1 fruit fly cellular context compared by ENCODE assay signal in the genomic region with DNA sequence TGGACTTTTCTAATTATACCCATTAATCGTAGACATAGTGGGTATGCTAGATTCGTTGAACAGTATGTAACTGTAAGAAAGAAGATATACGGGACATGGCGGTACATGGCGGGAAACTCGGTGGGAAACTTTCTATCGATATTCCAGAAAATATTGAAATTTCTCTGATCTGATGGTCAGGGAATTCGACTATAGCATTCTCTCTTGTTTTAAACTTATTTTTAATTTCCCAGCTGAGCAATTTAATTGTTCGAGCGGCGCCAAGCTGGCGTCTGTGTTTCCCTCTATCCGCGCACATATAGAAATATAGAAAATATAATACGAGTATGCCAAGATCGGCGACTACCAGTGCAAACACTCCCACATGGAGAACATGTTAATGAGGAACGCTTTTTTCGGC.
TF ChIP-seq lines count a peak whose summit lies in the region.

No protein-coding gene starts in this region.

TF ChIP-seq in whole organism, embryonic, 481 proteins besides CTCF, POLR2A, EP300 and RAD21 (continued from another document and continues in another):
- no peak for TF ChIP-seq CG1792 (GFP tag; optimal IDR thresholded peaks at IDR 0.05; lab: Kevin White, UChicago)
- TF ChIP-seq CG14860 (GFP tag; IDR thresholded peaks at IDR 0.05; lab: Robert Waterston, UW; ENCODE audit: partially characterized antibody), result no peak
- no peak for TF ChIP-seq eyg (GFP tag; optimal IDR thresholded peaks at IDR 0.05; lab: Kevin White, UChicago)
- no peak for TF ChIP-seq Nf-YA (GFP tag; IDR thresholded peaks at IDR 0.05; lab: Robert Waterston, UW)
- TF ChIP-seq shn (GFP tag; optimal IDR thresholded peaks at IDR 0.05; lab: Kevin White, UChicago), result peak; percentile 29
- no peak for TF ChIP-seq aop (GFP tag; IDR thresholded peaks at IDR 0.05; lab: Robert Waterston, UW)
- no peak for TF ChIP-seq Doc2 (GFP tag; IDR thresholded peaks at IDR 0.05; lab: Robert Waterston, UW)
- TF ChIP-seq pb (GFP tag; optimal IDR thresholded peaks at IDR 0.05; lab: Kevin White, UChicago), result no peak
- no peak for TF ChIP-seq CG3407 (GFP tag; optimal IDR thresholded peaks at IDR 0.05; lab: Kevin White, UChicago)
- TF ChIP-seq Dip3 (GFP tag; optimal IDR thresholded peaks at IDR 0.05; lab: Kevin White, UChicago), result peak; percentile 54
- no peak for TF ChIP-seq Hsf (GFP tag; optimal IDR thresholded peaks at IDR 0.05; lab: Kevin White, UChicago)
- TF ChIP-seq CrebB (tag; optimal IDR thresholded peaks at IDR 0.05; lab: Kevin White, UChicago), result no peak
- TF ChIP-seq CG14441 (GFP tag; IDR thresholded peaks at IDR 0.05; lab: Robert Waterston, UW), result 0 out of 2 replicates have a peak, but pooled peaks have one; percentile 10
- peak; percentile 71 for TF ChIP-seq CG12769 (tag; optimal IDR thresholded peaks at IDR 0.05; lab: Kevin White, UChicago)
- no peak for TF ChIP-seq kni (GFP tag; optimal IDR thresholded peaks at IDR 0.05; lab: Kevin White, UChicago)
- peak; percentile 21; the same call in 1 of the 2 replicates for TF ChIP-seq H2.0 (GFP tag; IDR thresholded peaks at IDR 0.05; lab: Robert Waterston, UW)
- no peak for TF ChIP-seq Six4 (GFP tag; optimal IDR thresholded peaks at IDR 0.05; lab: Kevin White, UChicago)
- TF ChIP-seq chn (GFP tag; optimal IDR thresholded peaks at IDR 0.05; lab: Kevin White, UChicago), result no peak
- TF ChIP-seq Myb (GFP tag; optimal IDR thresholded peaks at IDR 0.05; lab: Kevin White, UChicago), result peak; percentile 31
- TF ChIP-seq CG31388 (GFP tag; optimal IDR thresholded peaks at IDR 0.05; lab: Kevin White, UChicago), result no peak
- no peak for TF ChIP-seq Abd-B (GFP tag; optimal IDR thresholded peaks at IDR 0.05; lab: Kevin White, UChicago)
- no peak for TF ChIP-seq CG6254 (GFP tag; optimal IDR thresholded peaks at IDR 0.05; lab: Kevin White, UChicago)
- TF ChIP-seq zfh2 (GFP tag; optimal IDR thresholded peaks at IDR 0.05; lab: Kevin White, UChicago), result peak; percentile 60
- no peak for TF ChIP-seq CG3838 (GFP tag; optimal IDR thresholded peaks at IDR 0.05; lab: Kevin White, UChicago)
- TF ChIP-seq dpn (GFP tag; optimal IDR thresholded peaks at IDR 0.05; lab: Kevin White, UChicago), result peak in 1 of 2 experiments; percentile 28
- peak; percentile 26; the same call in 1 of the 2 replicates for TF ChIP-seq al (GFP tag; IDR thresholded peaks at IDR 0.05; lab: Robert Waterston, UW)
- TF ChIP-seq luna (GFP tag; optimal IDR thresholded peaks at IDR 0.05; lab: Kevin White, UChicago), result no peak
- no peak for TF ChIP-seq CG2712 (tag; optimal IDR thresholded peaks at IDR 0.05; lab: Kevin White, UChicago)
- no peak for TF ChIP-seq dmrt11E (tag; optimal IDR thresholded peaks at IDR 0.05; lab: Kevin White, UChicago)
- no peak for TF ChIP-seq stc (GFP tag; IDR thresholded peaks at IDR 0.05; lab: Robert Waterston, UW)
- TF ChIP-seq CG12155 (GFP tag; optimal IDR thresholded peaks at IDR 0.05; lab: Kevin White, UChicago), result peak; percentile 29
- no peak for TF ChIP-seq org-1 (GFP tag; optimal IDR thresholded peaks at IDR 0.05; lab: Kevin White, UChicago)
- TF ChIP-seq TFAM (GFP tag; optimal IDR thresholded peaks at IDR 0.05; lab: Kevin White, UChicago), result no peak
- peak; percentile 44 for TF ChIP-seq CG3281 (GFP tag; optimal IDR thresholded peaks at IDR 0.05; lab: Kevin White, UChicago)
- TF ChIP-seq CG6813 (GFP tag; optimal IDR thresholded peaks at IDR 0.05; lab: Kevin White, UChicago), result no peak
- no peak for TF ChIP-seq Hand (GFP tag; optimal IDR thresholded peaks at IDR 0.05; lab: Kevin White, UChicago)
- TF ChIP-seq lbe (GFP tag; optimal IDR thresholded peaks at IDR 0.05; lab: Kevin White, UChicago), result no peak
- TF ChIP-seq CG8765 (GFP tag; IDR thresholded peaks at IDR 0.05; lab: Robert Waterston, UW), result no peak
- TF ChIP-seq CG16863 (GFP tag; optimal IDR thresholded peaks at IDR 0.05; lab: Kevin White, UChicago), result peak; percentile 28
- TF ChIP-seq CG6175 (GFP tag; IDR thresholded peaks at IDR 0.05; lab: Robert Waterston, UW), result no peak
- no peak for TF ChIP-seq BEAF-32 (GFP tag; optimal IDR thresholded peaks at IDR 0.05; lab: Kevin White, UChicago)
- no peak for TF ChIP-seq CG12299 (tag; optimal IDR thresholded peaks at IDR 0.05; lab: Kevin White, UChicago)
- no peak for TF ChIP-seq psq (GFP tag; optimal IDR thresholded peaks at IDR 0.05; lab: Kevin White, UChicago)
- no peak for TF ChIP-seq HLH3B (GFP tag; IDR thresholded peaks at IDR 0.05; lab: Robert Waterston, UW)
- no peak for TF ChIP-seq Sry-β (GFP tag; optimal IDR thresholded peaks at IDR 0.05; lab: Kevin White, UChicago)
- no peak for TF ChIP-seq CG10565 (GFP tag; optimal IDR thresholded peaks at IDR 0.05; lab: Kevin White, UChicago)
- TF ChIP-seq Stat92E (GFP tag; optimal IDR thresholded peaks at IDR 0.05; lab: Kevin White, UChicago), result no peak
- no peak for TF ChIP-seq Blimp-1 (GFP tag; optimal IDR thresholded peaks at IDR 0.05; lab: Kevin White, UChicago)
- no peak for TF ChIP-seq Rx (GFP tag; IDR thresholded peaks at IDR 0.05; lab: Robert Waterston, UW)
- no peak for TF ChIP-seq HmgZ (tag; optimal IDR thresholded peaks at IDR 0.05; lab: Kevin White, UChicago)
- no peak for TF ChIP-seq zen (tag; optimal IDR thresholded peaks at IDR 0.05; lab: Kevin White, UChicago)
- 0 out of 2 replicates have a peak, but pooled peaks have one; percentile 16 for TF ChIP-seq CG32767 (GFP tag; IDR thresholded peaks at IDR 0.05; lab: Robert Waterston, UW)
- no peak for TF ChIP-seq CG4282 (GFP tag; optimal IDR thresholded peaks at IDR 0.05; lab: Kevin White, UChicago)
- TF ChIP-seq CG1529 (GFP tag; optimal IDR thresholded peaks at IDR 0.05; lab: Kevin White, UChicago), result no peak
- TF ChIP-seq tio (GFP tag; optimal IDR thresholded peaks at IDR 0.05; lab: Kevin White, UChicago), result peak; percentile 8
- no peak for TF ChIP-seq CG4730 (GFP tag; IDR thresholded peaks at IDR 0.05; lab: Robert Waterston, UW)
- no peak for TF ChIP-seq cg (GFP tag; optimal IDR thresholded peaks at IDR 0.05; lab: Kevin White, UChicago)
- peak; percentile 62 for TF ChIP-seq D19B (GFP tag; optimal IDR thresholded peaks at IDR 0.05; lab: Kevin White, UChicago)
- TF ChIP-seq CG7271 (tag; optimal IDR thresholded peaks at IDR 0.05; lab: Kevin White, UChicago), result no peak
- no peak for TF ChIP-seq CG11456 (GFP tag; IDR thresholded peaks at IDR 0.05; lab: Robert Waterston, UW)
- TF ChIP-seq CG12219 (GFP tag; optimal IDR thresholded peaks at IDR 0.05; lab: Kevin White, UChicago), result no peak
- no peak for TF ChIP-seq Bgb (GFP tag; IDR thresholded peaks at IDR 0.05; lab: Robert Waterston, UW; ENCODE audit: partially characterized antibody)
- no peak for TF ChIP-seq Elba2 (GFP tag; optimal IDR thresholded peaks at IDR 0.05; lab: Kevin White, UChicago)
- no peak for TF ChIP-seq NFAT (GFP tag; IDR thresholded peaks at IDR 0.05; lab: Robert Waterston, UW)
- no peak for TF ChIP-seq CG2199 (GFP tag; IDR thresholded peaks at IDR 0.05; lab: Robert Waterston, UW)
- no peak for TF ChIP-seq lov (optimal IDR thresholded peaks at IDR 0.05; lab: Kevin White, UChicago)
- TF ChIP-seq lov (GFP tag; IDR thresholded peaks at IDR 0.05; lab: Robert Waterston, UW), result no peak
- TF ChIP-seq C15 (GFP tag; IDR thresholded peaks at IDR 0.05; lab: Robert Waterston, UW), result no peak
- TF ChIP-seq CG34224 (GFP tag; IDR thresholded peaks at IDR 0.05; lab: Robert Waterston, UW; ENCODE audit: partially characterized antibody), result no peak
- TF ChIP-seq gce (GFP tag; IDR thresholded peaks at IDR 0.05; lab: Robert Waterston, UW), result no peak
- no peak for TF ChIP-seq CG11398 (GFP tag; optimal IDR thresholded peaks at IDR 0.05; lab: Kevin White, UChicago)
- no peak for TF ChIP-seq inv (GFP tag; IDR thresholded peaks at IDR 0.05; lab: Robert Waterston, UW; ENCODE audit: partially characterized antibody)
- TF ChIP-seq HmgD (GFP tag; optimal IDR thresholded peaks at IDR 0.05; lab: Kevin White, UChicago), result no peak
- TF ChIP-seq D (optimal IDR thresholded peaks at IDR 0.05; lab: Kevin White, UChicago), result no peak
- no peak for TF ChIP-seq D (GFP tag; optimal IDR thresholded peaks at IDR 0.05; lab: Kevin White, UChicago)
- no peak for TF ChIP-seq pan (optimal IDR thresholded peaks at IDR 0.05; lab: Kevin White, UChicago)
- peak in 1 of 2 experiments; percentile 38 for TF ChIP-seq pan (GFP tag; optimal IDR thresholded peaks at IDR 0.05 in 1 of 2, IDR thresholded peaks at IDR 0.05 in 1 of 2)
- TF ChIP-seq lmd (GFP tag; IDR thresholded peaks at IDR 0.05; lab: Robert Waterston, UW), result peak; percentile 48; the same call in 1 of the 2 replicates
- TF ChIP-seq ara (GFP tag; IDR thresholded peaks at IDR 0.05; lab: Robert Waterston, UW), result no peak
- no peak for TF ChIP-seq klu (GFP tag; IDR thresholded peaks at IDR 0.05; lab: Robert Waterston, UW)
- TF ChIP-seq Pdp1 (GFP tag; optimal IDR thresholded peaks at IDR 0.05; lab: Kevin White, UChicago), result no peak
- no peak for TF ChIP-seq Max (GFP tag; optimal IDR thresholded peaks at IDR 0.05; lab: Kevin White, UChicago)
- no peak for TF ChIP-seq NK7.1 (GFP tag; optimal IDR thresholded peaks at IDR 0.05; lab: Kevin White, UChicago)
- no peak for TF ChIP-seq cas (GFP tag; IDR thresholded peaks at IDR 0.05; lab: Robert Waterston, UW)
- TF ChIP-seq CG16779 (GFP tag; IDR thresholded peaks at IDR 0.05; lab: Robert Waterston, UW), result no peak
- TF ChIP-seq sisA (GFP tag; IDR thresholded peaks at IDR 0.05; lab: Robert Waterston, UW), result no peak
- TF ChIP-seq CG4328 (GFP tag; optimal IDR thresholded peaks at IDR 0.05; lab: Kevin White, UChicago), result no peak
- peak; percentile 14 for TF ChIP-seq CG30431 (GFP tag; optimal IDR thresholded peaks at IDR 0.05; lab: Kevin White, UChicago)
- no peak for TF ChIP-seq CG10209 (GFP tag; optimal IDR thresholded peaks at IDR 0.05; lab: Kevin White, UChicago)
- TF ChIP-seq CG2678 (tag; optimal IDR thresholded peaks at IDR 0.05; lab: Kevin White, UChicago), result peak; percentile 52
- no peak for TF ChIP-seq Asciz (GFP tag; optimal IDR thresholded peaks at IDR 0.05; lab: Kevin White, UChicago)
- TF ChIP-seq jigr1 (GFP tag; IDR thresholded peaks at IDR 0.05; lab: Robert Waterston, UW), result no peak
- TF ChIP-seq disco-r (GFP tag; optimal IDR thresholded peaks at IDR 0.05; lab: Kevin White, UChicago), result no peak
- peak; percentile 38; the same call in 1 of the 2 replicates for TF ChIP-seq CG32532 (GFP tag; IDR thresholded peaks at IDR 0.05; lab: Robert Waterston, UW)
- TF ChIP-seq Ada2b (GFP tag; IDR thresholded peaks at IDR 0.05; lab: Robert Waterston, UW), result no peak
- no peak for TF ChIP-seq slou (GFP tag; optimal IDR thresholded peaks at IDR 0.05; lab: Kevin White, UChicago)
- TF ChIP-seq hbn (GFP tag; IDR thresholded peaks at IDR 0.05; lab: Robert Waterston, UW; ENCODE audit: partially characterized antibody), result no peak
- TF ChIP-seq CG13424 (tag; optimal IDR thresholded peaks at IDR 0.05; lab: Kevin White, UChicago), result peak; percentile 35
- no peak for TF ChIP-seq unc-4 (GFP tag; IDR thresholded peaks at IDR 0.05; lab: Robert Waterston, UW; ENCODE audit: partially characterized antibody)
- TF ChIP-seq CG43689 (GFP tag; IDR thresholded peaks at IDR 0.05; lab: Robert Waterston, UW), result no peak
- TF ChIP-seq CG12391 (tag; optimal IDR thresholded peaks at IDR 0.05; lab: Kevin White, UChicago), result peak; percentile 16
- no peak for TF ChIP-seq Chrac-16 (GFP tag; optimal IDR thresholded peaks at IDR 0.05; lab: Kevin White, UChicago)
- TF ChIP-seq CG2129 (GFP tag; IDR thresholded peaks at IDR 0.05; lab: Robert Waterston, UW; ENCODE audit: partially characterized antibody), result no peak
- TF ChIP-seq CG10321 (GFP tag; IDR thresholded peaks at IDR 0.05; lab: Robert Waterston, UW), result no peak
- TF ChIP-seq CG2875 (GFP tag; optimal IDR thresholded peaks at IDR 0.05; lab: Kevin White, UChicago), result no peak
- TF ChIP-seq chm (GFP tag; IDR thresholded peaks at IDR 0.05; lab: Robert Waterston, UW), result no peak
- no peak for TF ChIP-seq Hey (tag; optimal IDR thresholded peaks at IDR 0.05; lab: Kevin White, UChicago)
- TF ChIP-seq ase (GFP tag; IDR thresholded peaks at IDR 0.05; lab: Robert Waterston, UW), result no peak
- TF ChIP-seq trh (GFP tag; optimal IDR thresholded peaks at IDR 0.05; lab: Kevin White, UChicago), result no peak
- no peak for TF ChIP-seq sr (GFP tag; IDR thresholded peaks at IDR 0.05; lab: Robert Waterston, UW)
- TF ChIP-seq Scr (GFP tag; IDR thresholded peaks at IDR 0.05; lab: Robert Waterston, UW; ENCODE audit: partially characterized antibody), result no peak
- no peak for TF ChIP-seq CG31224 (GFP tag; IDR thresholded peaks at IDR 0.05; lab: Robert Waterston, UW)
- TF ChIP-seq Ets65A (GFP tag; lab: Kevin White, UChicago), result peak; percentile 83
- TF ChIP-seq salm (tag; optimal IDR thresholded peaks at IDR 0.05; lab: Kevin White, UChicago), result no peak
- no peak for TF ChIP-seq dan (GFP tag; IDR thresholded peaks at IDR 0.05; lab: Robert Waterston, UW)
- TF ChIP-seq NC2α (GFP tag; optimal IDR thresholded peaks at IDR 0.05; lab: Kevin White, UChicago), result no peak
- peak in 1 of 2 experiments; percentile 32 for TF ChIP-seq chif (GFP tag; optimal IDR thresholded peaks at IDR 0.05; lab: Kevin White, UChicago)
- no peak for TF ChIP-seq HLHmδ (GFP tag; optimal IDR thresholded peaks at IDR 0.05; lab: Kevin White, UChicago)
- TF ChIP-seq maf-S (GFP tag; optimal IDR thresholded peaks at IDR 0.05; lab: Kevin White, UChicago), result no peak
- TF ChIP-seq Lhr (GFP tag; optimal IDR thresholded peaks at IDR 0.05; lab: Kevin White, UChicago), result no peak
- no peak for TF ChIP-seq sim (GFP tag; IDR thresholded peaks at IDR 0.05; lab: Robert Waterston, UW)
- TF ChIP-seq CG18011 (GFP tag; optimal IDR thresholded peaks at IDR 0.05; lab: Kevin White, UChicago), result no peak
- no peak for TF ChIP-seq CG1647 (GFP tag; optimal IDR thresholded peaks at IDR 0.05; lab: Kevin White, UChicago)
- TF ChIP-seq CG1024 (GFP tag; IDR thresholded peaks at IDR 0.05; lab: Robert Waterston, UW), result no peak
- no peak for TF ChIP-seq dati (GFP tag; IDR thresholded peaks at IDR 0.05; lab: Robert Waterston, UW)
- no peak for TF ChIP-seq CG32772 (GFP tag; IDR thresholded peaks at IDR 0.05; lab: Robert Waterston, UW)
- TF ChIP-seq zen2 (GFP tag; IDR thresholded peaks at IDR 0.05; lab: Robert Waterston, UW; ENCODE audit: partially characterized antibody), result 0 out of 3 replicates have a peak, but pooled peaks have one; percentile 4
- TF ChIP-seq mld (GFP tag; IDR thresholded peaks at IDR 0.05; lab: Robert Waterston, UW; ENCODE audit: partially characterized antibody), result no peak
- TF ChIP-seq CG11560 (tag; IDR thresholded peaks at IDR 0.05; lab: Robert Waterston, UW), result no peak
- no peak for TF ChIP-seq Aef1 (GFP tag; IDR thresholded peaks at IDR 0.05; lab: Robert Waterston, UW)
- no peak for TF ChIP-seq CG12744 (GFP tag; optimal IDR thresholded peaks at IDR 0.05; lab: Kevin White, UChicago)
- peak; percentile 42 for TF ChIP-seq CG7839 (tag; optimal IDR thresholded peaks at IDR 0.05; lab: Kevin White, UChicago)
